Fruit fly (Drosophila melanogaster) whole organism, prepupa: ENCODE results near the gene CG42246.

Experiments used
- Blimp-1 ChIP-seq: fragments of 200-800 bp; sonication (Bioruptor generic); optimal IDR thresholded peaks from 3 replicates; lab custom pipeline; 2017; ENCODE audit warnings: missing biosample characterization, missing genetic modification characterization, mild to moderate bottlenecking, moderate library complexity, missing genetic modification reagents
- CG10631 ChIP-seq: fragments of 200-800 bp; sonication (Bioruptor generic); optimal IDR thresholded peaks from 2 replicates; lab custom pipeline; 2016; ENCODE audit warnings: missing biosample characterization, missing genetic modification characterization
- CG11762 ChIP-seq: fragments of 200-800 bp; sonication (Bioruptor generic); optimal IDR thresholded peaks from 3 replicates; lab custom pipeline; 2016; ENCODE audit warnings: missing biosample characterization, missing genetic modification characterization; ENCODE audit not compliant: insufficient read depth
- CG11902 ChIP-seq: fragments of 200-800 bp; sonication (Bioruptor generic); optimal IDR thresholded peaks from 3 replicates; lab custom pipeline; 2016; ENCODE audit warnings: missing biosample characterization, missing genetic modification characterization
- CG15336 ChIP-seq: fragments of 200-800 bp; sonication (Bioruptor generic); IDR thresholded peaks from 2 replicates; pipeline ENCODE4 v1.3.6; 2022; ENCODE audit warnings: missing biosample characterization, missing genetic modification characterization
- CG1621 ChIP-seq: fragments of 200-800 bp; sonication (Bioruptor generic); optimal IDR thresholded peaks from 3 replicates; lab custom pipeline; 2018; ENCODE audit warnings: missing biosample characterization, mild to moderate bottlenecking, missing genetic modification characterization
- CG16779 ChIP-seq: fragments of 200-800 bp; sonication (Bioruptor generic); optimal IDR thresholded peaks from 3 replicates; lab custom pipeline; 2017; ENCODE audit warnings: missing biosample characterization, mild to moderate bottlenecking, missing genetic modification characterization
- CG3032 ChIP-seq: fragments of 200-800 bp; optimal IDR thresholded peaks from 2 replicates; lab custom pipeline; 2019; ENCODE audit warnings: missing biosample characterization, mild to moderate bottlenecking, missing genetic modification characterization, moderate library complexity
- CG34406 ChIP-seq: fragments of 200-800 bp; sonication (Bioruptor generic); optimal IDR thresholded peaks from 3 replicates; lab custom pipeline; 2016; ENCODE audit warnings: missing biosample characterization, missing genetic modification characterization
- CG3919 ChIP-seq: fragments of 200-800 bp; sonication (Bioruptor generic); optimal IDR thresholded peaks from 3 replicates; lab custom pipeline; 2016; ENCODE audit warnings: missing biosample characterization, missing genetic modification characterization
- CG6163 ChIP-seq: fragments of 200-800 bp; sonication (Bioruptor generic); IDR thresholded peaks from 3 replicates; pipeline ENCODE4 v1.3.6; 2022; ENCODE audit warnings: missing biosample characterization, missing genetic modification characterization
- CG6276 ChIP-seq: fragments of 200-800 bp; sonication (Bioruptor generic); optimal IDR thresholded peaks from 2 replicates; lab custom pipeline; 2017; ENCODE audit warnings: missing biosample characterization, mild to moderate bottlenecking, missing genetic modification characterization
- CG6792 ChIP-seq: fragments of 200-800 bp; sonication (Bioruptor generic); optimal IDR thresholded peaks from 3 replicates; lab custom pipeline; 2016; ENCODE audit warnings: missing biosample characterization, missing genetic modification characterization
- CG6808 ChIP-seq: fragments of 200-800 bp; sonication (Bioruptor generic); optimal IDR thresholded peaks from 3 replicates; lab custom pipeline; 2017; ENCODE audit warnings: missing biosample characterization, missing genetic modification characterization, mild to moderate bottlenecking, moderate library complexity, missing genetic modification reagents
- CG8119 ChIP-seq: fragments of 200-800 bp; sonication (Bioruptor generic); IDR thresholded peaks from 3 replicates; pipeline ENCODE4 v1.3.6; 2022; ENCODE audit warnings: missing biosample characterization, missing genetic modification characterization
- Eip75B ChIP-seq: fragments of 200-800 bp; sonication (Bioruptor generic); optimal IDR thresholded peaks from 3 replicates; lab custom pipeline; 2016; ENCODE audit warnings: missing biosample characterization, missing genetic modification characterization
- Eip78C ChIP-seq: fragments of 200-800 bp; sonication (Bioruptor generic); peaks from one replicate; lab custom pipeline; 2016; ENCODE audit warnings: missing biosample characterization, missing genetic modification characterization
- Ets21C ChIP-seq: fragments of 200-800 bp; sonication (Bioruptor generic); optimal IDR thresholded peaks from 3 replicates; lab custom pipeline; 2016; ENCODE audit warnings: missing biosample characterization, missing genetic modification characterization
- Ets96B ChIP-seq: fragments of 200-800 bp; optimal IDR thresholded peaks from 2 replicates; lab custom pipeline; 2019; ENCODE audit warnings: missing biosample characterization, mild to moderate bottlenecking, missing genetic modification characterization, moderate library complexity
- Hr39 ChIP-seq: fragments of 200-800 bp; sonication (Bioruptor generic); optimal IDR thresholded peaks from 2 replicates; lab custom pipeline; 2016; ENCODE audit warnings: missing biosample characterization, missing genetic modification characterization
- Lpt ChIP-seq: fragments of 200-800 bp; sonication (Bioruptor generic); optimal IDR thresholded peaks from 3 replicates; lab custom pipeline; 2016; ENCODE audit warnings: missing biosample characterization, missing genetic modification characterization
- Met ChIP-seq: fragments of 200-800 bp; sonication (Bioruptor generic); optimal IDR thresholded peaks from 3 replicates; lab custom pipeline; 2016; ENCODE audit warnings: missing biosample characterization, missing genetic modification characterization
- OdsH ChIP-seq: fragments of 200-800 bp; sonication (Bioruptor generic); optimal IDR thresholded peaks from 3 replicates; lab custom pipeline; 2016; ENCODE audit warnings: missing biosample characterization, missing genetic modification characterization
- Sox102F ChIP-seq: fragments of 200-800 bp; sonication (Bioruptor generic); optimal IDR thresholded peaks from 2 replicates; lab custom pipeline; 2016; ENCODE audit warnings: missing biosample characterization, mild to moderate bottlenecking, missing genetic modification characterization
- Sox15 ChIP-seq: fragments of 200-800 bp; sonication (Bioruptor generic); optimal IDR thresholded peaks from 3 replicates; lab custom pipeline; 2016; ENCODE audit warnings: missing biosample characterization, missing genetic modification characterization
- cyc ChIP-seq: fragments of 200-800 bp; sonication (Bioruptor generic); optimal IDR thresholded peaks from 3 replicates; lab custom pipeline; 2016; ENCODE audit warnings: missing biosample characterization, missing genetic modification characterization
- dsx ChIP-seq: fragments of 200-800 bp; optimal IDR thresholded peaks from 3 replicates; lab custom pipeline; 2019; ENCODE audit warnings: missing biosample characterization, mild to moderate bottlenecking, missing genetic modification characterization, moderate library complexity; ENCODE audit not compliant: poor library complexity, severe bottlenecking
- esn ChIP-seq: fragments of 200-800 bp; sonication (Bioruptor generic); optimal IDR thresholded peaks from 2 replicates; lab custom pipeline; 2016; ENCODE audit warnings: missing biosample characterization, mild to moderate bottlenecking, missing genetic modification characterization, moderate library complexity
- fd85E ChIP-seq: fragments of 200-800 bp; sonication (Bioruptor generic); optimal IDR thresholded peaks from 3 replicates; lab custom pipeline; 2016; ENCODE audit warnings: missing biosample characterization, missing genetic modification characterization
- fkh ChIP-seq: fragments of 200-800 bp; sonication (Bioruptor generic); optimal IDR thresholded peaks from 3 replicates; lab custom pipeline; 2017; ENCODE audit warnings: missing biosample characterization, mild to moderate bottlenecking, missing genetic modification characterization, moderate library complexity
- lz ChIP-seq: fragments of 200-800 bp; sonication (Bioruptor generic); optimal IDR thresholded peaks from 3 replicates; lab custom pipeline; 2016; ENCODE audit warnings: missing biosample characterization, missing genetic modification characterization
- net ChIP-seq: fragments of 200-800 bp; sonication (Bioruptor generic); optimal IDR thresholded peaks from 3 replicates; lab custom pipeline; 2016; ENCODE audit warnings: missing biosample characterization, missing genetic modification characterization
- pdm3 ChIP-seq: fragments of 200-800 bp; sonication (Bioruptor generic); optimal IDR thresholded peaks from 3 replicates; lab custom pipeline; 2016; ENCODE audit warnings: missing biosample characterization, missing genetic modification characterization
- svp ChIP-seq: fragments of 200-800 bp; sonication (Bioruptor generic); peaks from one replicate; lab custom pipeline; 2016; ENCODE audit warnings: missing biosample characterization, missing genetic modification characterization
- topi ChIP-seq: fragments of 200-800 bp; sonication (Bioruptor generic); optimal IDR thresholded peaks from 3 replicates; lab custom pipeline; 2016; ENCODE audit warnings: missing biosample characterization, missing genetic modification characterization
- vri ChIP-seq: fragments of 200-800 bp; sonication (Bioruptor generic); optimal IDR thresholded peaks from 3 replicates; lab custom pipeline; 2016; ENCODE audit warnings: missing biosample characterization, mild to moderate bottlenecking, missing genetic modification characterization

CG42246 gene

DNA sequence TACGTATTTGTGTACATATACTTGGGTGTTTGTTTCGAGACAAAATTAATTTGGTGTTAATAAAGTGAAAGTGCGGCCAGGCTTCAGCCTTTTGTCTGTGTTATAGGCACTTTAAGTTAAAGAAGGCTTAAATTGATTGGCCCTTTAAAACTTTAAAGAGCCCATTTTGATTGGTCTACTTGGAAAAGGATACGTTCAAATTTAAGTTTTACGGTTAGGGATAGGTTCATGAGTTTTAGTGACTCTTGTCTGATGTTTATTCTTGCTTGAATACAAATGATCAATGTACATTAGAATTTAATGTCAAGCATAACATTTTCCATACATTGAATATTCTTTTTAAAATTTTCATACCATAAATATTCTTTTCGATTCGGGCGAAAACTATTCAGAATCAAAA, 4.8 kb downstream of the CG42246 start, which contains the start of gene CG32727:
TSS of gene CG32727 (plus strand) at position 301 of the 400 bp plus-strand sequence.
- no peak for TF ChIP-seq Ets96B (tag; lab: Kevin White, UChicago)
- TF ChIP-seq vri (GFP tag; lab: Kevin White, UChicago) = no peak
- no peak for TF ChIP-seq CG16779 (tag; lab: Kevin White, UChicago)
- no peak for TF ChIP-seq dsx (GFP tag; lab: Kevin White, UChicago)
- TF ChIP-seq Lpt (GFP tag; lab: Kevin White, UChicago) = no peak
- no peak for TF ChIP-seq CG8119
- no peak for TF ChIP-seq fd85E (GFP tag; lab: Kevin White, UChicago)
- no peak for TF ChIP-seq net (GFP tag; lab: Kevin White, UChicago)
- TF ChIP-seq Eip78C (GFP tag; lab: Kevin White, UChicago) = no peak
- TF ChIP-seq CG15336 (GFP tag; lab: Robert Waterston, UW) = no peak
- TF ChIP-seq CG6276 = no peak
- no peak for TF ChIP-seq CG10631 (GFP tag; lab: Kevin White, UChicago)
- TF ChIP-seq CG34406 (GFP tag; lab: Kevin White, UChicago) = no peak
- no peak for TF ChIP-seq Hr39 (GFP tag; lab: Kevin White, UChicago)
- TF ChIP-seq CG11762 = no peak
- TF ChIP-seq CG11902 (GFP tag; lab: Kevin White, UChicago) = no peak

DNA sequence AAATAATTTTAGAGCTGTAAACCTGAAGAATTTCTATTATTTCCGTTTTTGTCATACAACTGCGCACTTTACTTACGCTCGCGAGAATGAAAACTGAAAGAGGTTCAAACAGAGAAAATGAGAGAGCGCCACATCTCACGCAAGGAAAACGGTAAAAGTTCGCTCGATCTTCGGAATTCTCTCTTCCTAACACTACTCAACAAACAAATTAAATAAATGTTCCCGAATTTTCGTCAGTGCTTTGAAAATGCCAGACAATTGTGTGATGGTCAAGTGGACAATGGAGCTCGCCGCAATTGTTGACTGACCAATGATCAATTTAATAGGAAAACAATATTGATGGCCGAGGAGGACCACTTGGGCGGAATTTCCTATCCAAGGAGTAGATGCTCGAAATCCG, 6.0 kb downstream of the CG42246 start, which contains the start of gene CG1677:
TSS of gene CG1677 (minus strand) at position 101 of the 400 bp plus-strand sequence.
- TF ChIP-seq cyc (GFP tag; lab: Kevin White, UChicago) = no peak
- no peak for TF ChIP-seq CG3032 (tag; lab: Kevin White, UChicago)
- no peak for TF ChIP-seq Sox15 (GFP tag; lab: Kevin White, UChicago)
- TF ChIP-seq CG34406 (GFP tag; lab: Kevin White, UChicago) = no peak
- TF ChIP-seq CG6792 = no peak
- TF ChIP-seq Lpt (GFP tag; lab: Kevin White, UChicago) = no peak
- no peak for TF ChIP-seq CG6808
- no peak for TF ChIP-seq Ets96B (tag; lab: Kevin White, UChicago)
- no peak for TF ChIP-seq Met (GFP tag; lab: Kevin White, UChicago)
- no peak for TF ChIP-seq CG3919 (GFP tag; lab: Kevin White, UChicago)
- no peak for TF ChIP-seq CG6163 (GFP tag; lab: Robert Waterston, UW)
- TF ChIP-seq Eip75B (GFP tag; lab: Kevin White, UChicago) = no peak

dm6 chrX:7403074-7403473, 8.6 kb downstream of the CG42246 start, which contains the start of gene CG15035:
CG15035 (minus strand) TSS chrX:7403174.
- no peak for TF ChIP-seq Ets21C (GFP tag; lab: Kevin White, UChicago)
- TF ChIP-seq fkh (GFP tag; lab: Kevin White, UChicago) = no peak
- TF ChIP-seq OdsH (GFP tag; lab: Kevin White, UChicago) = no peak
- no peak for TF ChIP-seq Eip78C (GFP tag; lab: Kevin White, UChicago)
- no peak for TF ChIP-seq pdm3 (GFP tag; lab: Kevin White, UChicago)
- TF ChIP-seq Sox102F = no peak
- TF ChIP-seq CG1621 (tag; lab: Kevin White, UChicago) = no peak
- TF ChIP-seq CG8119 = no peak
- no peak for TF ChIP-seq cyc (GFP tag; lab: Kevin White, UChicago)
- no peak for TF ChIP-seq lz (GFP tag; lab: Kevin White, UChicago)
- TF ChIP-seq svp (GFP tag; lab: Kevin White, UChicago) = no peak
- no peak for TF ChIP-seq vri (GFP tag; lab: Kevin White, UChicago)
- TF ChIP-seq CG6808 = no peak
- TF ChIP-seq CG10631 (GFP tag; lab: Kevin White, UChicago) = no peak
- no peak for TF ChIP-seq CG3919 (GFP tag; lab: Kevin White, UChicago)
- TF ChIP-seq esn (GFP tag; lab: Kevin White, UChicago) = no peak
- no peak for TF ChIP-seq Blimp-1 (GFP tag; lab: Kevin White, UChicago)
- no peak for TF ChIP-seq topi (GFP tag; lab: Kevin White, UChicago)
- TF ChIP-seq CG3032 (tag; lab: Kevin White, UChicago) = no peak
- no peak for TF ChIP-seq Eip75B (GFP tag; lab: Kevin White, UChicago)
